Worm (Caenorhabditis elegans): ENCODE data around the gene F21G4.3.

F21G4.3 gene

ce11 chrX:9862916-9863624 lies 31.9 kb upstream of the F21G4.3 start, which contains the start of the genes gst-36 and R07B1.5:
gst-36 (minus strand) TSS chrX:9862960.
R07B1.5 (plus strand) TSS chrX:9863580.
- TF ChIP-seq nhr-41 (GFP tag; IDR thresholded peaks at IDR 0.05) (no peak), dpl-1 (GFP tag; optimal IDR thresholded peaks at IDR 0.05) (no peak), nhr-28 (tag; optimal IDR thresholded peaks at IDR 0.05) (peak; percentile 52), hlh-30 (tag; optimal IDR thresholded peaks at IDR 0.05; ENCODE audit: insufficient read depth) (peak; percentile 3), php-3 (GFP tag; IDR thresholded peaks at IDR 0.05) (peak; percentile 29; the same call in 1 of the 2 replicates), daf-16 (GFP tag; optimal IDR thresholded peaks at IDR 0.05) (no peak), daf-16 (tag; optimal IDR thresholded peaks at IDR 0.05) (peak; percentile 80), mxl-2 (GFP tag; conservative IDR thresholded peaks at IDR 0.05) (0 out of 2 replicates have a peak, but pooled peaks have one; percentile 5), dmd-6 (GFP tag; IDR thresholded peaks at IDR 0.05) (peak; percentile 15; the same call in 1 of the 2 replicates), hlh-11 (tag; optimal IDR thresholded peaks at IDR 0.05) (peak; percentile 45), pqm-1 (tag; optimal IDR thresholded peaks at IDR 0.05) (peak; percentile 7), dve-1 (tag; optimal IDR thresholded peaks at IDR 0.05; ENCODE audit: insufficient read depth) (peak; percentile 33)

ce11 chrX:9866355-9866754 lies 28.6 kb upstream of the F21G4.3 start, which contains the start of gene R07B1.6:
R07B1.6 (plus strand) TSS chrX:9866655.
- TF ChIP-seq hif-1 (tag; optimal IDR thresholded peaks at IDR 0.05) (no peak), madf-9 (GFP tag; conservative IDR thresholded peaks at IDR 0.05) (no peak), php-3 (GFP tag; IDR thresholded peaks at IDR 0.05) (no peak), lin-1 (GFP tag; IDR thresholded peaks at IDR 0.05) (no peak), snpc-4 (tag; optimal IDR thresholded peaks at IDR 0.05) (no peak), dpl-1 (GFP tag; optimal IDR thresholded peaks at IDR 0.05) (no peak), lin-39 (tag; optimal IDR thresholded peaks at IDR 0.05) (no peak), saeg-2 (GFP tag; IDR thresholded peaks at IDR 0.05) (no peak), lin-38 (GFP tag; IDR thresholded peaks at IDR 0.05) (no peak), ceh-82 (tag; optimal IDR thresholded peaks at IDR 0.05) (no peak), zip-11 (GFP tag; IDR thresholded peaks at IDR 0.05) (no peak), ztf-7 (tag; optimal IDR thresholded peaks at IDR 0.05) (no peak), mxl-3 (GFP tag; optimal IDR thresholded peaks at IDR 0.05) (no peak), nhr-77 (tag; optimal IDR thresholded peaks at IDR 0.05) (no peak), attf-4 (tag; optimal IDR thresholded peaks at IDR 0.05) (no peak), ces-1 (GFP tag; optimal IDR thresholded peaks at IDR 0.05) (no peak), pha-4 (GFP tag; IDR thresholded peaks at IDR 0.05) (no peak), pha-4 (tag; optimal IDR thresholded peaks at IDR 0.05) (no peak), nhr-237 (tag; optimal IDR thresholded peaks at IDR 0.05) (no peak), egl-43 (GFP tag; IDR thresholded peaks at IDR 0.05) (no peak)

ce11 chrX:9868820-9869219 lies 26.1 kb upstream of the F21G4.3 start, which contains the start of gene R07B1.7:
R07B1.7 (plus strand) TSS chrX:9869120.
- TF ChIP-seq lir-3 (tag; optimal IDR thresholded peaks at IDR 0.05) (no peak), daf-16 (GFP tag; optimal IDR thresholded peaks at IDR 0.05) (no peak), daf-16 (tag; optimal IDR thresholded peaks at IDR 0.05) (no peak), nhr-28 (tag; optimal IDR thresholded peaks at IDR 0.05) (no peak), nhr-48 (tag; optimal IDR thresholded peaks at IDR 0.05) (no peak), lin-29 (GFP tag; IDR thresholded peaks at IDR 0.05) (no peak), gei-8 (GFP tag; optimal IDR thresholded peaks at IDR 0.05) (no peak), spr-1 (tag; optimal IDR thresholded peaks at IDR 0.05) (no peak), ceh-82 (tag; optimal IDR thresholded peaks at IDR 0.05) (no peak), ama-1 (optimal IDR thresholded peaks at IDR 0.05) (no peak), lin-39 (tag; optimal IDR thresholded peaks at IDR 0.05) (no peak)

Data from whole organism, L4 larva.